Worm (Caenorhabditis elegans): ENCODE data around the gene zip-12.

DNA sequence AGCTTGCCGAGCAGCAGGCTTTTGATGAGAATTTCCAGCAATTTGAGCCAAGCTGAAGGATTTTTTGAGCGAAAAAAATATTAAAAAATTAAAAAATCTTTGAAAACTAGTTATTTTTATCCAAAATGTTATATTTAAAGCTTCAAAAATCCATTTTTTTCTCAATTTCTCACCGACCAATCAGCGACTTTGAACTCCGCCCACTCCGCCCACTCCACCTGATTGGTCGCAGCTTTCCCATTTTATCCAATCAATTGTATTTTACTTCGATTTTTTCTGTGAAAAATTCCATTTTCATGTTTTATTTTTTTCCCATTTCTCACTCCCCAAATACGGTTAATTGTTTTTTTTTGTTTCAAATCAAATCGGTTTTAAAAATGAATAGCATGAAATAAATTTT is 17.2 kb downstream of the zip-12 start:
- TF ChIP-seq dpff-1 (tag; optimal IDR thresholded peaks at IDR 0.05) (no peak), ztf-25 (GFP tag; IDR thresholded peaks at IDR 0.05) (no peak)
